Worm (Caenorhabditis elegans): ENCODE results near the gene oac-2.

DNA sequence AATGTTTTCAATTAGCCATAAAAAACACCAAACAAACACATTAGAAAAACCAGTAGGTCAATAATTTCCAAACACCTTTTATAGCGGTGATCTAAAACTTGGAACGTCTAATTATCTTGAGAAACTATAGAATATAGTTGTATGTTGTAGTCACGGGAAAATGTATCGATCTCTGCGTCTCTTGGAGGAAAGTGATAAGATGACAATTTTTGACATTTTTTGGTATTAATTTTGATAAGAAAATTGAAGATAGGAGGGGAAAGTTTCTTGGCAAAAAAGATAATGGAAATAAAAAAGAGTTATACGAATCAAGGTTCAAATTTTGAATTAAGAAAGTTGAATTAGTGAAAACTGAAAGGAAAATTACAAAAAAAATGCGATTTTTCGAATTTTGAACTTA lies 30.8 kb upstream of the oac-2 start:
- TF ChIP-seq unc-62 (GFP tag; optimal IDR thresholded peaks at IDR 0.05) (no peak), elt-3 (tag; optimal IDR thresholded peaks at IDR 0.05) (no peak), zag-1 (tag; optimal IDR thresholded peaks at IDR 0.05) (no peak), ZK546.5 (tag; optimal IDR thresholded peaks at IDR 0.05) (no peak), ztf-4 (tag; optimal IDR thresholded peaks at IDR 0.05) (no peak)

All from whole organism, L2 larva.